Fruit fly (Drosophila melanogaster) whole organism, wandering third instar larva: ENCODE measurements around the gene CG42390.

Experiments
- Abd-B ChIP-seq: fragments of >200 bp; optimal IDR thresholded peaks from 2 replicates; lab custom pipeline; 2017; ENCODE audit warnings: missing biosample characterization, missing genetic modification characterization
- Hr78 ChIP-seq: fragments of >200 bp; optimal IDR thresholded peaks from 2 replicates; lab custom pipeline; 2017; ENCODE audit warnings: missing biosample characterization, missing genetic modification characterization
- Hr83 ChIP-seq: fragments of 200-300 bp; sonication (Bioruptor generic); optimal IDR thresholded peaks from 2 replicates; lab custom pipeline; 2016; ENCODE audit warnings: missing biosample characterization, mild to moderate bottlenecking, missing genetic modification characterization, moderate library complexity; ENCODE audit not compliant: poor library complexity, severe bottlenecking
- br ChIP-seq: fragments of 200-800 bp; sonication (Bioruptor generic); optimal IDR thresholded peaks from 2 replicates; lab custom pipeline; 2016; ENCODE audit warnings: missing biosample characterization, missing genetic modification characterization
- h ChIP-seq: fragments of 200-800 bp; sonication (Bioruptor generic); optimal IDR thresholded peaks from 3 replicates; lab custom pipeline; 2016; ENCODE audit warnings: missing biosample characterization, mild to moderate bottlenecking, missing genetic modification characterization

- no peak for TF ChIP-seq Hr83
- no peak for TF ChIP-seq h
- TF ChIP-seq Abd-B: no peak
- TF ChIP-seq br (GFP tag; lab: Kevin White, UChicago): no peak
- TF ChIP-seq Hr78: no peak
These were observed 25.9 kb downstream of the CG42390 start for dm6 chr3R:22145425-22146411.
